Worm (Caenorhabditis elegans): ENCODE data around the gene adt-3.
A peak's percentile ranks its signal among the peaks of the same experiment; 100 is the strongest.

Gene adt-3

ce11 chrX:3944961-3945587, 13.6 kb downstream of the adt-3 start:
- no peak for TF ChIP-seq F37B4.10 (GFP tag; IDR thresholded peaks at IDR 0.05)
- TF ChIP-seq chd-7 (tag; optimal IDR thresholded peaks at IDR 0.05), result no peak
- no peak for TF ChIP-seq Y56A3A.18 (GFP tag; IDR thresholded peaks at IDR 0.05)
- TF ChIP-seq efl-1 (GFP tag; optimal IDR thresholded peaks at IDR 0.05), result no peak
- TF ChIP-seq ceh-40 (GFP tag; IDR thresholded peaks at IDR 0.05), result no peak
- TF ChIP-seq nhr-179 (tag; optimal IDR thresholded peaks at IDR 0.05), result no peak
- TF ChIP-seq ZK185.1 (tag; optimal IDR thresholded peaks at IDR 0.05; ENCODE audit: poor library complexity, severe bottlenecking), result no peak
- TF ChIP-seq ztf-28 (GFP tag; IDR thresholded peaks at IDR 0.05), result no peak
- TF ChIP-seq ztf-25 (GFP tag; IDR thresholded peaks at IDR 0.05), result no peak
- TF ChIP-seq lin-35 (GFP tag; optimal IDR thresholded peaks at IDR 0.05), result no peak
- TF ChIP-seq aptf-2 (GFP tag; conservative IDR thresholded peaks at IDR 0.05), result no peak
- TF ChIP-seq snpc-1.1 (tag; optimal IDR thresholded peaks at IDR 0.05; ENCODE audit: insufficient read depth), result no peak

DNA sequence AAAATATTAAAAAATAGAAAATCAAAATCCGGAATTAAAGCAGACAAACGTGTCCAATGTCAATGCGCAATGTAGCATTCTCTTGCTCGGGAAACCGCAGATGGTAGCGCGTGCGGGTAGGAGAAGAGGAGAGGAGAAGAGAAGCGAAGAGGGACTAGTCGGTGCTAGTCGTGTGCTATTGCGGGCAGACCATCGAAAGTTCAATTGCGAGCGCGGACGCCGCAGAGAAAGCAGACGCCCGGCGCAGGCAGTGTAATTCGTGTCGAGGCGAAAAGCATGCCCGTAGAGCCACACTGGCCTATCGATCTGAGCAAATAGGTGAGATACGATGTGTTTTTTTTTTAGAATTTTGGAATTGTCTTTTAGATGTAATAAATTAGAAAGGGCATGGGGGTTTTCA, 14.2 kb downstream of the adt-3 start:
- no peak for TF ChIP-seq attf-3 (GFP tag; conservative IDR thresholded peaks at IDR 0.05)
- TF ChIP-seq sptf-2 (GFP tag; optimal IDR thresholded peaks at IDR 0.05), result no peak
- no peak for TF ChIP-seq repo-1 (tag; optimal IDR thresholded peaks at IDR 0.05)
- TF ChIP-seq nhr-80 (tag; optimal IDR thresholded peaks at IDR 0.05), result peak; percentile 58
- TF ChIP-seq lir-1 (GFP tag; conservative IDR thresholded peaks at IDR 0.05), result no peak
- TF ChIP-seq efl-1 (GFP tag; optimal IDR thresholded peaks at IDR 0.05), result no peak
- TF ChIP-seq mel-28 (tag; optimal IDR thresholded peaks at IDR 0.05; ENCODE audit: borderline replicate concordance), result no peak
- TF ChIP-seq nhr-120 (GFP tag; IDR thresholded peaks at IDR 0.05), result no peak
- peak; percentile 5 for TF ChIP-seq madf-10 (tag; optimal IDR thresholded peaks at IDR 0.05)
- no peak for TF ChIP-seq B0035.1 (tag; optimal IDR thresholded peaks at IDR 0.05)
- TF ChIP-seq Y79H2A.3 (GFP tag; conservative IDR thresholded peaks at IDR 0.05), result no peak
- TF ChIP-seq cebp-1 (GFP tag; IDR thresholded peaks at IDR 0.05), result no peak
- TF ChIP-seq cebp-1 (tag; optimal IDR thresholded peaks at IDR 0.05), result peak; percentile 66
- TF ChIP-seq cebp-2 (GFP tag; IDR thresholded peaks at IDR 0.05), result no peak
- TF ChIP-seq snpc-4 (GFP tag; optimal IDR thresholded peaks at IDR 0.05), result no peak
- peak in 1 of 4 experiments; percentile 35 for TF ChIP-seq snpc-4 (tag; optimal IDR thresholded peaks at IDR 0.05)
- TF ChIP-seq madf-6 (GFP tag; IDR thresholded peaks at IDR 0.05), result no peak
- peak; percentile 63 for TF ChIP-seq hmg-1.2 (GFP tag; IDR thresholded peaks at IDR 0.05)
- TF ChIP-seq Y56A3A.18 (GFP tag; IDR thresholded peaks at IDR 0.05), result no peak
- no peak for TF ChIP-seq hlh-12 (tag; optimal IDR thresholded peaks at IDR 0.05)
- peak; percentile 3 for TF ChIP-seq chd-7 (tag; optimal IDR thresholded peaks at IDR 0.05)
- no peak for TF ChIP-seq pha-4 (tag; optimal IDR thresholded peaks at IDR 0.05)
- no peak for TF ChIP-seq lin-54 (GFP tag; optimal IDR thresholded peaks at IDR 0.05)
- TF ChIP-seq zfh-2 (GFP tag; conservative IDR thresholded peaks at IDR 0.05), result peak; percentile 98
- no peak for TF ChIP-seq nhr-179 (tag; optimal IDR thresholded peaks at IDR 0.05)
- TF ChIP-seq pbrm-1 (GFP tag; IDR thresholded peaks at IDR 0.05), result 0 out of 2 replicates have a peak, but pooled peaks have one; percentile 30
- TF ChIP-seq tbp1 (GFP tag; optimal IDR thresholded peaks at IDR 0.05), result peak; percentile 2
- TF ChIP-seq akir-1 (GFP tag; optimal IDR thresholded peaks at IDR 0.05), result no peak
- TF ChIP-seq F57C9.4 (tag; optimal IDR thresholded peaks at IDR 0.05), result no peak
- no peak for TF ChIP-seq B0336.3 (GFP tag; IDR thresholded peaks at IDR 0.05)
- no peak for TF ChIP-seq F39B2.1 (GFP tag; IDR thresholded peaks at IDR 0.05)
- TF ChIP-seq egrh-3 (GFP tag; IDR thresholded peaks at IDR 0.05), result peak; percentile 50; the same call in 1 of the 2 replicates
- 0 out of 2 replicates have a peak, but pooled peaks have one; percentile 47 for TF ChIP-seq nfyb-1 (GFP tag; IDR thresholded peaks at IDR 0.05)
- TF ChIP-seq sdz-38 (tag; optimal IDR thresholded peaks at IDR 0.05), result no peak
- TF ChIP-seq attf-5 (GFP tag; optimal IDR thresholded peaks at IDR 0.05), result peak; percentile 20
- TF ChIP-seq lin-40 (tag; optimal IDR thresholded peaks at IDR 0.05), result peak; percentile 14
- no peak for TF ChIP-seq snpc-1.1 (tag; optimal IDR thresholded peaks at IDR 0.05; ENCODE audit: insufficient read depth)
- TF ChIP-seq K11D2.4 (GFP tag; IDR thresholded peaks at IDR 0.05), result peak; percentile 57; the same call in 1 of the 2 replicates
- no peak for TF ChIP-seq F33H1.4 (GFP tag; IDR thresholded peaks at IDR 0.05)
- TF ChIP-seq ztf-28 (GFP tag; IDR thresholded peaks at IDR 0.05), result 0 out of 2 replicates have a peak, but pooled peaks have one; percentile 60

Measured in whole organism, young adult.